Worm (Caenorhabditis elegans) whole organism, young adult: ENCODE measurements around the gene col-143.
A peak's percentile ranks its signal among the peaks of the same experiment; 100 is the strongest.

ENCODE experiments used
- B0019.2 ChIP-seq: fragments of 200-800 bp; sonication (Bioruptor generic); conservative IDR thresholded peaks from 2 replicates; pipeline ENCODE4 v1.3.6; 2022; ENCODE audit warnings: missing genetic modification reagents, missing genetic modification characterization, missing compliant biosample characterization
- B0035.1 ChIP-seq: sonication (generic microtip); optimal IDR thresholded peaks from 2 replicates; lab custom pipeline; 2016; ENCODE audit warnings: missing genetic modification characterization, mild to moderate bottlenecking, missing compliant biosample characterization, missing genotype, missing genetic modification reagents
- C06A6.2 ChIP-seq: fragments of 200-800 bp; sonication (Bioruptor generic); conservative IDR thresholded peaks from 2 replicates; pipeline ENCODE4 v1.3.6; 2022; ENCODE audit warnings: missing genetic modification characterization, missing compliant biosample characterization
- F37B4.10 ChIP-seq: fragments of 200-800 bp; sonication (Bioruptor generic); IDR thresholded peaks from 2 replicates; pipeline ENCODE4 v1.3.6; 2022; ENCODE audit warnings: missing genetic modification characterization, missing compliant biosample characterization
- F39B2.1 ChIP-seq: fragments of 200-800 bp; sonication (Bioruptor generic); IDR thresholded peaks from 2 replicates; pipeline ENCODE4 v1.3.6; 2022; ENCODE audit warnings: missing genetic modification reagents, missing genetic modification characterization, missing compliant biosample characterization
- F49E8.2 ChIP-seq: sonication (generic microtip); optimal IDR thresholded peaks from 3 replicates; lab custom pipeline; 2017; ENCODE audit warnings: missing genetic modification characterization, mild to moderate bottlenecking, missing compliant biosample characterization, antibody characterized with exemption, moderate library complexity; ENCODE audit not compliant: insufficient read depth
- F57C9.4 ChIP-seq: sonication (generic microtip); optimal IDR thresholded peaks from 2 replicates; lab custom pipeline; 2017; ENCODE audit warnings: mild to moderate bottlenecking, missing genetic modification characterization, missing compliant biosample characterization
- K12H6.12 ChIP-seq: fragments of 200-800 bp; sonication (Bioruptor generic); optimal IDR thresholded peaks from 2 replicates; lab custom pipeline; 2018; ENCODE audit warnings: mild to moderate bottlenecking, missing genetic modification characterization, missing compliant biosample characterization
- T26A5.8 ChIP-seq: sonication (generic microtip); optimal IDR thresholded peaks from 2 replicates; lab custom pipeline; 2016; ENCODE audit warnings: missing genetic modification characterization, missing compliant biosample characterization
- aptf-2 ChIP-seq: fragments of 200-800 bp; sonication (Bioruptor generic); conservative IDR thresholded peaks from 2 replicates; pipeline ENCODE4 v1.3.6; 2022; ENCODE audit warnings: missing genetic modification reagents, missing genetic modification characterization, missing compliant biosample characterization
- attf-5 ChIP-seq: fragments of 200-800 bp; sonication (Bioruptor generic); optimal IDR thresholded peaks from 2 replicates; lab custom pipeline; 2018; ENCODE audit warnings: mild to moderate bottlenecking, missing genetic modification characterization, missing compliant biosample characterization
- attf-6 ChIP-seq: fragments of 200-800 bp; sonication (Bioruptor generic); IDR thresholded peaks from 2 replicates; pipeline ENCODE4 v1.3.6; 2022; ENCODE audit warnings: missing genetic modification reagents, missing genetic modification characterization, missing compliant biosample characterization
- cebp-2 ChIP-seq: fragments of 200-800 bp; sonication (Bioruptor generic); IDR thresholded peaks from 2 replicates; pipeline ENCODE4 v1.3.6; 2022; ENCODE audit warnings: missing genetic modification characterization, missing compliant biosample characterization
- ceh-91 ChIP-seq: fragments of 200-800 bp; sonication (Bioruptor generic); IDR thresholded peaks from 2 replicates; pipeline ENCODE4 v1.3.6; 2022; ENCODE audit warnings: missing genetic modification reagents, missing genetic modification characterization, missing compliant biosample characterization
- dox-1 ChIP-seq: fragments of 200-800 bp; sonication (Bioruptor generic); IDR thresholded peaks from 2 replicates; pipeline ENCODE4 v1.3.6; 2022; ENCODE audit warnings: missing genetic modification reagents, missing genetic modification characterization, missing compliant biosample characterization
- ets-4 ChIP-seq: fragments of 200-800 bp; sonication (Bioruptor generic); optimal IDR thresholded peaks from 2 replicates; lab custom pipeline; 2018; ENCODE audit warnings: mild to moderate bottlenecking, missing genetic modification characterization, missing compliant biosample characterization
- fkh-3 ChIP-seq: sonication (generic microtip); optimal IDR thresholded peaks from 2 replicates; lab custom pipeline; 2016; ENCODE audit warnings: mild to moderate bottlenecking, missing genetic modification characterization, missing compliant biosample characterization
- hrde-1 ChIP-seq: sonication (generic microtip); optimal IDR thresholded peaks from 2 replicates; lab custom pipeline; 2016; ENCODE audit warnings: missing genetic modification characterization, mild to moderate bottlenecking, missing compliant biosample characterization, moderate library complexity, missing genotype, missing genetic modification reagents, borderline replicate concordance
- hsf-1 ChIP-seq: fragments of 200-800 bp; sonication (Bioruptor generic); IDR thresholded peaks from 2 replicates; pipeline ENCODE4 v1.3.6; 2022; ENCODE audit warnings: missing genetic modification reagents, missing genetic modification characterization, missing compliant biosample characterization
- lag-1 ChIP-seq: fragments of 200-800 bp; sonication (Bioruptor generic); IDR thresholded peaks from 2 replicates; pipeline ENCODE4 v1.3.6; 2022; ENCODE audit warnings: missing genetic modification reagents, missing genetic modification characterization, missing compliant biosample characterization
- madf-3 ChIP-seq: fragments of 200-800 bp; sonication (Bioruptor generic); IDR thresholded peaks from 2 replicates; pipeline ENCODE4 v1.3.6; 2022; ENCODE audit warnings: missing genetic modification reagents, missing genetic modification characterization, missing compliant biosample characterization
- madf-8 ChIP-seq: fragments of 200-800 bp; sonication (Bioruptor generic); conservative IDR thresholded peaks from 2 replicates; pipeline ENCODE4 v1.3.6; 2022; ENCODE audit warnings: missing genetic modification reagents, missing genetic modification characterization, missing compliant biosample characterization
- nhr-120 ChIP-seq: fragments of 200-800 bp; sonication (Bioruptor generic); IDR thresholded peaks from 2 replicates; pipeline ENCODE4 v1.3.6; 2022; ENCODE audit warnings: missing genetic modification characterization, missing compliant biosample characterization
- nhr-27 ChIP-seq: fragments of 200-800 bp; sonication (Bioruptor generic); optimal IDR thresholded peaks from 2 replicates; lab custom pipeline; 2018; ENCODE audit warnings: mild to moderate bottlenecking, missing genetic modification characterization, moderate library complexity, missing compliant biosample characterization
- nhr-80 ChIP-seq: sonication (generic microtip); optimal IDR thresholded peaks from 2 replicates; lab custom pipeline; 2016; ENCODE audit warnings: missing genetic modification characterization, missing compliant biosample characterization
- snpc-1.3 ChIP-seq: sonication (generic microtip); optimal IDR thresholded peaks from 2 replicates; lab custom pipeline; 2017; ENCODE audit warnings: missing genetic modification characterization, mild to moderate bottlenecking, missing compliant biosample characterization, antibody characterized with exemption, moderate library complexity, missing genotype, missing genetic modification reagents; ENCODE audit not compliant: insufficient read depth
- tbp1 ChIP-seq: fragments of 200-800 bp; sonication (Bioruptor generic); optimal IDR thresholded peaks from 2 replicates; lab custom pipeline; 2018; ENCODE audit warnings: mild to moderate bottlenecking, missing genetic modification characterization, missing compliant biosample characterization
- tlf-1 ChIP-seq: fragments of 200-800 bp; sonication (Bioruptor generic); optimal IDR thresholded peaks from 2 replicates; lab custom pipeline; 2018; ENCODE audit warnings: mild to moderate bottlenecking, missing genetic modification characterization, missing compliant biosample characterization
- zfh-2 ChIP-seq: fragments of 200-800 bp; sonication (Bioruptor generic); conservative IDR thresholded peaks from 2 replicates; pipeline ENCODE4 v1.3.6; 2022; ENCODE audit warnings: missing genetic modification reagents, missing genetic modification characterization, missing compliant biosample characterization
- zim-3 ChIP-seq: sonication (generic microtip); optimal IDR thresholded peaks from 2 replicates; lab custom pipeline; 2017; ENCODE audit warnings: mild to moderate bottlenecking, missing genetic modification characterization, moderate library complexity, missing compliant biosample characterization
- ztf-18 ChIP-seq: sonication (generic microtip); optimal IDR thresholded peaks from 2 replicates; lab custom pipeline; 2016; ENCODE audit warnings: missing genotype, mild to moderate bottlenecking, missing genetic modification characterization, missing compliant biosample characterization

The col-143 gene

DNA sequence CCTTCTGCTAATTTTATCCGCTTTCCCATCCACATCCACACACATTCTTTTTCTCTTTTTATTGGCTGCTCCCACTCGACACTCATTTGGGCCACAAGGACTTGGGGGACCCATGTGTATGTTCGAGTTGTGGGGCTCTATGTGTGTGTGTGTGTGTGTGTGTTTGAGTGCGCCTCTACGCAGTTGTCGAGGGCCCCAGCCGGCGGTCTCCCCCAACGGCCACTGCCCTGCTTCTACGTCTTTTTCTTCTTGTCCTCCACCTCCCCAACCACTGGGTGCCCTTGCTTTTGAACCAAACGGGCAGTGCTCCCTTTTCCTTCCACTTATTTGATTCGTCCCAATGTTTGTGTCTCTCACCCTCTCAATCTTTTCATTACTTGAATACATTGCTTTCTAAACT is 45.2 kb downstream of the col-143 start (continued):
- TF ChIP-seq hrde-1 (tag; lab: Kevin White, UChicago) (no peak), ztf-18 (no peak), K12H6.12 (peak; percentile 11), fkh-3 (tag; lab: Kevin White, UChicago) (no peak), F37B4.10 (GFP tag; lab: Robert Waterston, UW) (0 out of 2 replicates have a peak, but pooled peaks have one; percentile 18), aptf-2 (GFP tag; lab: Robert Waterston, UW) (no peak), ets-4 (GFP tag; lab: Kevin White, UChicago) (no peak), dox-1 (GFP tag; lab: Robert Waterston, UW) (0 out of 2 replicates have a peak, but pooled peaks have one; percentile 6), B0035.1 (tag; lab: Kevin White, UChicago) (no peak)
- TF ChIP-seq, all 124 proteins: peak for 9

DNA sequence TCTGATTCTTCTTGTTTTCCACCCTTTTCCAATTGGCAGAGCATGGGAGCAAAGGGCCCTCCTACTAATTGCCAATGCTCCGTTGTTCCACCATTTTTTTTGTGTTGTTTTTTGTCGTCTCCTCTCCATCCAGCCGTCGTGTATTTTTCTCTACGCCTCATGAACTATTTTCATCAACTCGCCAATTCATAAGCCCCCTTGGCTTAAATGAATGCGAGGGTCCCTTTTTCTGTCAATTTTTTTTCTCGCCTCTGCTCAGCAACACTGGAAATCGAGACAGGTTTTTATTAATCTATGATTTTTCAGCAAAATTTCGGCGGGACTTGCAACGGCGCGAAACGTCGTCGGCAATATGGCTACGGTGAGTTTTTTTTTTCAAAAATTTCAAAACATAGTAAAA is 45.6 kb downstream of the col-143 start, which contains the start of gene unc-70:
Gene unc-70 (plus strand): TSS at position 301 of the 400 bp plus-strand sequence.
- no peak for TF ChIP-seq zim-3 (tag; lab: Kevin White, UChicago)
- no peak for TF ChIP-seq hsf-1 (GFP tag; lab: Robert Waterston, UW)
- no peak for TF ChIP-seq F57C9.4 (tag; lab: Kevin White, UChicago)
- TF ChIP-seq tlf-1 (GFP tag; lab: Kevin White, UChicago), result no peak

- TF ChIP-seq zfh-2 (GFP tag; lab: Robert Waterston, UW) (no peak), snpc-1.3 (tag; lab: Kevin White, UChicago) (no peak), B0019.2 (no peak), dox-1 (GFP tag; lab: Robert Waterston, UW) (peak; percentile 19; the same call in 1 of the 2 replicates), cebp-2 (no peak), nhr-80 (tag; lab: Kevin White, UChicago) (peak; percentile 81), F39B2.1 (GFP tag; lab: Robert Waterston, UW) (no peak), attf-6 (GFP tag; lab: Robert Waterston, UW) (no peak), F49E8.2 (no peak), ceh-91 (GFP tag; lab: Robert Waterston, UW) (no peak), madf-3 (GFP tag; lab: Robert Waterston, UW) (no peak), lag-1 (GFP tag; lab: Robert Waterston, UW) (no peak)
These were observed 46.3 kb downstream of the col-143 start for ce11 chrV:6881735-6882134.

DNA sequence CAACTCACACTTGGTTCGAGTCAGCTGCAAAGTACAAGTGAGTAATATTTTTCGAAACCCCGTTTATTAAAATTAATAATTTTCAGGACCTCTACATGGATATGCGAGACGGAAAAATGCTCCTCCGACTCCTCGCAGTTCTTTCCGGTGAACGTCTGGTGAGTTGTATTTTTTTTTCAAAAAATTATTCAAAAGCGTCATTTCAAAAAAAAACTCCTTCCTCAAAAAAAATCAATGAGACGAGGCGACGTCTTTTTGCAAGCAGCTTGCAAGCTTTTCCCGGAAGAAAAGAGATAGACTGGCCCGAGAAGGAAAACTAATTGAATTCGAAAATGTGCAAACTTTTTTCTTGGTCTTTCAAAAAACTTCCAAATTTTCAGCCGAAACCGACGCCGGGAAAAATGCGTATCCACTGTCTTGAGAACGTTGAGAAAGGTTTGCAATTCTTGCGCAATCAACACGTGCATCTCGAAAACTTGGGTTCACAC is 47.1 kb downstream of the col-143 start:
- no peak for TF ChIP-seq attf-5 (GFP tag; lab: Kevin White, UChicago)
- TF ChIP-seq, all 124 proteins: peak for 0

DNA sequence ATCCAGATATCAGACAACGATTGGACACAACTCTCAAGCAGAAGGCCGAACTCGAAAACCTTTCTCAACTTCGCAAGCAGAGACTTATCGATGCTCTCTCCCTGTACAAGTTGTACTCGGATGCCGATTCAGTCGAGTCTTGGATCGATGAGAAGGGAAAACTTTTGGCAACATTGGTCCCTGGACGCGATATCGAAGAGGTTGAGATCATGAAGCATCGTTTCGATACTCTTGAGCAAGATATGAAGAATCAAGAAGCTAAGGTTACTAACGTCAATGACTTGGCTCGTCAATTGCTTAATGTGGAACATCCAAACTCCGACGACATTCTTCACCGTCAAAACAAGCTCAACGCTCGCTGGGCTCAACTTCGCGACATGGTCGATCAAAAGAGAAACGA is 49.6 kb downstream of the col-143 start:
- TF ChIP-seq attf-5 (GFP tag; lab: Kevin White, UChicago) (no peak), nhr-80 (tag; lab: Kevin White, UChicago) (no peak), B0035.1 (tag; lab: Kevin White, UChicago) (no peak), nhr-120 (GFP tag; lab: Robert Waterston, UW) (no peak), madf-8 (no peak), tbp1 (GFP tag; lab: Kevin White, UChicago) (no peak), T26A5.8 (tag; lab: Kevin White, UChicago) (no peak), nhr-27 (tag; lab: Kevin White, UChicago) (no peak), C06A6.2 (GFP tag; lab: Robert Waterston, UW) (no peak)
